Fruit fly (Drosophila melanogaster): ENCODE results near the gene KLHL18.

The KLHL18 gene

dm6 chr3R:11982547-11982946, 27.7 kb downstream of the KLHL18 start:
- TF ChIP-seq CG2875 (GFP tag; optimal IDR thresholded peaks at IDR 0.05) = no peak
- peak; percentile 15 for TF ChIP-seq Jarid2 (GFP tag; optimal IDR thresholded peaks at IDR 0.05)
- no peak for TF ChIP-seq pfk (GFP tag; optimal IDR thresholded peaks at IDR 0.05)
- TF ChIP-seq nom (GFP tag; optimal IDR thresholded peaks at IDR 0.05) = peak; percentile 25
- no peak for TF ChIP-seq CG12071 (GFP tag; optimal IDR thresholded peaks at IDR 0.05)
- TF ChIP-seq fd64A (GFP tag; optimal IDR thresholded peaks at IDR 0.05) = no peak
- TF ChIP-seq lbe (GFP tag; optimal IDR thresholded peaks at IDR 0.05) = peak; percentile 4
- TF ChIP-seq Trl (optimal IDR thresholded peaks at IDR 0.05) = peak; percentile 54 to 74
- TF ChIP-seq Trl (GFP tag; optimal IDR thresholded peaks at IDR 0.05) = no peak
- TF ChIP-seq ato (GFP tag; IDR thresholded peaks at IDR 0.05; ENCODE audit: partially characterized antibody) = no peak

- TF ChIP-seq Kr (GFP tag; optimal IDR thresholded peaks at IDR 0.05) = no peak
- peak; percentile 75 for TF ChIP-seq exex (tag; optimal IDR thresholded peaks at IDR 0.05)
These were observed 28.3 kb downstream of the KLHL18 start, which contains the start of gene CG12224 for dm6 chr3R:11981962-11982361. TSS of gene CG12224 (minus strand) at chr3R:11982062.

dm6 chr3R:11979879-11980571, 30.2 kb downstream of the KLHL18 start, which contains the start of gene CG18547:
TSS of gene CG18547 (minus strand) at chr3R:11980390.
- TF ChIP-seq CG10274 (GFP tag; optimal IDR thresholded peaks at IDR 0.05) = peak; percentile 29
- TF ChIP-seq nom (GFP tag; optimal IDR thresholded peaks at IDR 0.05) = peak; percentile 37
- TF ChIP-seq Hsf (GFP tag; optimal IDR thresholded peaks at IDR 0.05) = no peak
- peak; percentile 2 for TF ChIP-seq lab (GFP tag; optimal IDR thresholded peaks at IDR 0.05)
- peak; percentile 0 for TF ChIP-seq CG2120 (GFP tag; optimal IDR thresholded peaks at IDR 0.05)
- TF ChIP-seq pzg (GFP tag; optimal IDR thresholded peaks at IDR 0.05) = no peak
- TF ChIP-seq lilli (GFP tag; optimal IDR thresholded peaks at IDR 0.05) = peak; percentile 0
- no peak for TF ChIP-seq sd (tag; optimal IDR thresholded peaks at IDR 0.05)
- TF ChIP-seq CG7372 (GFP tag; IDR thresholded peaks at IDR 0.05) = no peak
- no peak for TF ChIP-seq CG12391 (tag; optimal IDR thresholded peaks at IDR 0.05)
- TF ChIP-seq CG13775 (GFP tag; optimal IDR thresholded peaks at IDR 0.05) = no peak
- TF ChIP-seq Drgx (GFP tag; IDR thresholded peaks at IDR 0.05) = peak; percentile 53
- TF ChIP-seq D19A (tag; optimal IDR thresholded peaks at IDR 0.05) = peak; percentile 2
- peak; percentile 66 for TF ChIP-seq Jarid2 (GFP tag; optimal IDR thresholded peaks at IDR 0.05)
- no peak for TF ChIP-seq lola (GFP tag; optimal IDR thresholded peaks at IDR 0.05)
- no peak for TF ChIP-seq zen2 (GFP tag; IDR thresholded peaks at IDR 0.05; ENCODE audit: partially characterized antibody)
- peak; percentile 61 to 74 for TF ChIP-seq Trl (optimal IDR thresholded peaks at IDR 0.05)
- TF ChIP-seq Trl (GFP tag; optimal IDR thresholded peaks at IDR 0.05) = no peak
- no peak for TF ChIP-seq CG4404 (GFP tag; IDR thresholded peaks at IDR 0.05)
- peak; percentile 92 for TF ChIP-seq CG3163 (GFP tag; optimal IDR thresholded peaks at IDR 0.05)
- no peak for TF ChIP-seq ac (GFP tag; optimal IDR thresholded peaks at IDR 0.05)
- peak in 1 of 2 experiments; percentile 8 for TF ChIP-seq bsh (GFP tag; optimal IDR thresholded peaks at IDR 0.05)
- no peak for TF ChIP-seq CG11504 (tag; optimal IDR thresholded peaks at IDR 0.05)
- peak; percentile 34 for TF ChIP-seq exex (tag; optimal IDR thresholded peaks at IDR 0.05)
- TF ChIP-seq CG10366 (GFP tag; IDR thresholded peaks at IDR 0.05) = no peak
- TF ChIP-seq z (GFP tag; IDR thresholded peaks at IDR 0.05) = 0 out of 3 replicates have a peak, but pooled peaks have one; percentile 36
- peak; percentile 29; the same call in 1 of the 2 replicates for TF ChIP-seq Xrp1 (GFP tag; IDR thresholded peaks at IDR 0.05)
- peak; percentile 76 for TF ChIP-seq sens (GFP tag)
- TF ChIP-seq CG5953 (GFP tag; IDR thresholded peaks at IDR 0.05) = no peak
- TF ChIP-seq CG14441 (GFP tag; IDR thresholded peaks at IDR 0.05) = no peak
- no peak for TF ChIP-seq Ravus (GFP tag; IDR thresholded peaks at IDR 0.05)
- TF ChIP-seq chinmo (GFP tag; IDR thresholded peaks at IDR 0.05; ENCODE audit: partially characterized antibody) = 0 out of 4 replicates have a peak, but pooled peaks have one; percentile 53
- TF ChIP-seq CG18262 (tag; optimal IDR thresholded peaks at IDR 0.05) = no peak
